Worm (Caenorhabditis elegans) whole organism, young adult: Measurements from ENCODE around the gene C10F3.7.

Experiments used
- B0019.2 ChIP-seq: fragments of 200-800 bp; sonication (Bioruptor generic); conservative IDR thresholded peaks from 2 replicates; pipeline ENCODE4 v1.3.6; 2022; ENCODE audit warnings: missing genetic modification reagents, missing genetic modification characterization, missing compliant biosample characterization
- B0035.1 ChIP-seq: sonication (generic microtip); optimal IDR thresholded peaks from 2 replicates; lab custom pipeline; 2016; ENCODE audit warnings: missing genetic modification characterization, mild to moderate bottlenecking, missing compliant biosample characterization, missing genotype, missing genetic modification reagents
- B0261.1 ChIP-seq: sonication (generic microtip); optimal IDR thresholded peaks from 2 replicates; lab custom pipeline; 2016; ENCODE audit warnings: mild to moderate bottlenecking, missing genetic modification characterization, moderate library complexity, missing compliant biosample characterization
- D2030.7 ChIP-seq: fragments of 200-800 bp; sonication (Bioruptor generic); IDR thresholded peaks from 2 replicates; pipeline ENCODE4 v1.3.6; 2022; ENCODE audit warnings: missing genetic modification reagents, missing genetic modification characterization, missing compliant biosample characterization
- F22D6.2 ChIP-seq: sonication (generic microtip); optimal IDR thresholded peaks from 2 replicates; lab custom pipeline; 2016; ENCODE audit warnings: mild to moderate bottlenecking, missing genetic modification characterization, missing compliant biosample characterization
- F49E8.2 ChIP-seq: sonication (generic microtip); optimal IDR thresholded peaks from 3 replicates; lab custom pipeline; 2017; ENCODE audit warnings: missing genetic modification characterization, mild to moderate bottlenecking, missing compliant biosample characterization, antibody characterized with exemption, moderate library complexity; ENCODE audit not compliant: insufficient read depth
- F55B11.4 ChIP-seq: sonication (generic microtip); optimal IDR thresholded peaks from 2 replicates; lab custom pipeline; 2016; ENCODE audit warnings: missing compliant biosample characterization, missing genetic modification characterization, borderline replicate concordance; ENCODE audit not compliant: insufficient read depth
- F57C9.4 ChIP-seq: sonication (generic microtip); optimal IDR thresholded peaks from 2 replicates; lab custom pipeline; 2017; ENCODE audit warnings: mild to moderate bottlenecking, missing genetic modification characterization, missing compliant biosample characterization
- Y53F4B.3 ChIP-seq: fragments of 200-800 bp; sonication (Bioruptor generic); IDR thresholded peaks from 2 replicates; pipeline ENCODE4 v1.3.6; 2022; ENCODE audit warnings: missing genetic modification reagents, missing genetic modification characterization, missing compliant biosample characterization
- ZK185.1 ChIP-seq: sonication (generic microtip); optimal IDR thresholded peaks from 2 replicates; lab custom pipeline; 2016; ENCODE audit warnings: mild to moderate bottlenecking, missing genetic modification characterization, missing compliant biosample characterization; ENCODE audit not compliant: poor library complexity, severe bottlenecking
- aptf-3 ChIP-seq: fragments of 200-800 bp; sonication (Bioruptor generic); IDR thresholded peaks from 2 replicates; pipeline ENCODE4 v1.3.6; 2022; ENCODE audit warnings: missing genetic modification characterization, missing compliant biosample characterization
- atf-7 ChIP-seq: sonication (generic microtip); optimal IDR thresholded peaks from 2 replicates; lab custom pipeline; 2017; ENCODE audit warnings: mild to moderate bottlenecking, missing genetic modification characterization, missing compliant biosample characterization
- attf-6 ChIP-seq: fragments of 200-800 bp; sonication (Bioruptor generic); IDR thresholded peaks from 2 replicates; pipeline ENCODE4 v1.3.6; 2022; ENCODE audit warnings: missing genetic modification reagents, missing genetic modification characterization, missing compliant biosample characterization
- ccch-3 ChIP-seq: fragments of 200-800 bp; sonication (Bioruptor generic); optimal IDR thresholded peaks from 2 replicates; lab custom pipeline; 2018; ENCODE audit warnings: mild to moderate bottlenecking, missing genetic modification characterization, missing compliant biosample characterization
- cebp-1 ChIP-seq, 2 experiments: fragments of 200-800 bp in 1 of 2; sonication (Bioruptor generic) in 1 of 2; sonication (generic microtip) in 1 of 2; IDR thresholded peaks in 1 of 2; optimal IDR thresholded peaks in 1 of 2; 2 replicates each; pipeline versions ENCODE4 v1.3.6 to Lab custom; 2017 to 2022; ENCODE audit warnings: missing compliant biosample characterization in 2 of 2, missing genetic modification characterization in 2 of 2, mild to moderate bottlenecking in 1 of 2, missing genetic modification reagents in 1 of 2, moderate library complexity in 1 of 2
- ceh-91 ChIP-seq: fragments of 200-800 bp; sonication (Bioruptor generic); IDR thresholded peaks from 2 replicates; pipeline ENCODE4 v1.3.6; 2022; ENCODE audit warnings: missing genetic modification reagents, missing genetic modification characterization, missing compliant biosample characterization
- dox-1 ChIP-seq: fragments of 200-800 bp; sonication (Bioruptor generic); IDR thresholded peaks from 2 replicates; pipeline ENCODE4 v1.3.6; 2022; ENCODE audit warnings: missing genetic modification reagents, missing genetic modification characterization, missing compliant biosample characterization
- dpl-1 ChIP-seq: fragments of 150-350 bp; optimal IDR thresholded peaks from 2 replicates; lab custom pipeline; 2014; ENCODE audit warnings: missing biosample characterization, missing genetic modification reagents, missing genetic modification characterization
- egl-18 ChIP-seq: fragments of 200-800 bp; sonication (Bioruptor generic); IDR thresholded peaks from 2 replicates; pipeline ENCODE4 v1.3.6; 2022; ENCODE audit warnings: missing genetic modification reagents, missing genetic modification characterization, missing compliant biosample characterization
- egrh-3 ChIP-seq: fragments of 200-800 bp; sonication (Bioruptor generic); IDR thresholded peaks from 2 replicates; pipeline ENCODE4 v1.3.6; 2022; ENCODE audit warnings: missing genetic modification reagents, missing genetic modification characterization, missing compliant biosample characterization
- ekl-4 ChIP-seq: fragments of 200-800 bp; sonication (Bioruptor generic); IDR thresholded peaks from 2 replicates; pipeline ENCODE4 v1.3.6; 2022; ENCODE audit warnings: missing genetic modification reagents, missing genetic modification characterization, missing compliant biosample characterization
- hrde-1 ChIP-seq: sonication (generic microtip); optimal IDR thresholded peaks from 2 replicates; lab custom pipeline; 2016; ENCODE audit warnings: missing genetic modification characterization, mild to moderate bottlenecking, missing compliant biosample characterization, moderate library complexity, missing genotype, missing genetic modification reagents, borderline replicate concordance
- let-526 ChIP-seq: fragments of 200-800 bp; sonication (Bioruptor generic); IDR thresholded peaks from 2 replicates; pipeline ENCODE4 v1.3.6; 2022; ENCODE audit warnings: missing genetic modification reagents, missing genetic modification characterization, missing compliant biosample characterization
- lin-35 ChIP-seq, 3 experiments: fragments of 150-350 bp in 2 of 3; sonication (generic microtip) in 1 of 3; optimal IDR thresholded peaks; 2 replicates each; lab custom pipeline; 2014 to 2018; ENCODE audit warnings: missing biosample characterization in 3 of 3, missing genetic modification characterization in 3 of 3, missing genetic modification reagents in 3 of 3
- lin-40 ChIP-seq: sonication (generic microtip); optimal IDR thresholded peaks from 2 replicates; lab custom pipeline; 2016; ENCODE audit warnings: missing genetic modification characterization, mild to moderate bottlenecking, missing compliant biosample characterization, missing genotype, missing genetic modification reagents
- lin-54 ChIP-seq: fragments of 200-800 bp; sonication (Bioruptor generic); optimal IDR thresholded peaks from 2 replicates; lab custom pipeline; 2018; ENCODE audit warnings: mild to moderate bottlenecking, missing genetic modification characterization, missing compliant biosample characterization
- lir-1 ChIP-seq: fragments of 200-800 bp; sonication (Bioruptor generic); conservative IDR thresholded peaks from 2 replicates; pipeline ENCODE4 v1.3.6; 2022; ENCODE audit warnings: missing genetic modification reagents, missing genetic modification characterization, missing compliant biosample characterization
- mes-4 ChIP-seq: sonication (generic microtip); optimal IDR thresholded peaks from 2 replicates; lab custom pipeline; 2016; ENCODE audit warnings: missing genotype, missing genetic modification characterization, missing compliant biosample characterization
- nhr-120 ChIP-seq: fragments of 200-800 bp; sonication (Bioruptor generic); IDR thresholded peaks from 2 replicates; pipeline ENCODE4 v1.3.6; 2022; ENCODE audit warnings: missing genetic modification characterization, missing compliant biosample characterization
- nhr-179 ChIP-seq: sonication (generic microtip); optimal IDR thresholded peaks from 2 replicates; lab custom pipeline; 2016; ENCODE audit warnings: mild to moderate bottlenecking, missing genetic modification characterization, missing compliant biosample characterization
- snpc-1.1 ChIP-seq: sonication (generic microtip); optimal IDR thresholded peaks from 2 replicates; lab custom pipeline; 2017; ENCODE audit warnings: missing genetic modification characterization, mild to moderate bottlenecking, missing compliant biosample characterization, antibody characterized with exemption, moderate library complexity, missing genotype, missing genetic modification reagents; ENCODE audit not compliant: insufficient read depth
- sptf-2 ChIP-seq: fragments of 200-800 bp; sonication (Bioruptor generic); optimal IDR thresholded peaks from 2 replicates; lab custom pipeline; 2018; ENCODE audit warnings: mild to moderate bottlenecking, missing genetic modification characterization, missing compliant biosample characterization
- tbp1 ChIP-seq: fragments of 200-800 bp; sonication (Bioruptor generic); optimal IDR thresholded peaks from 2 replicates; lab custom pipeline; 2018; ENCODE audit warnings: mild to moderate bottlenecking, missing genetic modification characterization, missing compliant biosample characterization
- tbx-9 ChIP-seq: sonication (generic microtip); optimal IDR thresholded peaks from 2 replicates; lab custom pipeline; 2016; ENCODE audit warnings: borderline replicate concordance, missing genetic modification characterization, inconsistent platforms, missing compliant biosample characterization
- tlf-1 ChIP-seq: fragments of 200-800 bp; sonication (Bioruptor generic); optimal IDR thresholded peaks from 2 replicates; lab custom pipeline; 2018; ENCODE audit warnings: mild to moderate bottlenecking, missing genetic modification characterization, missing compliant biosample characterization
- zfh-2 ChIP-seq: fragments of 200-800 bp; sonication (Bioruptor generic); conservative IDR thresholded peaks from 2 replicates; pipeline ENCODE4 v1.3.6; 2022; ENCODE audit warnings: missing genetic modification reagents, missing genetic modification characterization, missing compliant biosample characterization
- zim-3 ChIP-seq: sonication (generic microtip); optimal IDR thresholded peaks from 2 replicates; lab custom pipeline; 2017; ENCODE audit warnings: mild to moderate bottlenecking, missing genetic modification characterization, moderate library complexity, missing compliant biosample characterization
- ztf-18 ChIP-seq: sonication (generic microtip); optimal IDR thresholded peaks from 2 replicates; lab custom pipeline; 2016; ENCODE audit warnings: missing genotype, mild to moderate bottlenecking, missing genetic modification characterization, missing compliant biosample characterization

Gene C10F3.7

ce11 chrV:5984244-5984643, 2.4 kb downstream of the C10F3.7 start (continued):
- no peak for TF ChIP-seq zfh-2 (GFP tag; lab: Robert Waterston, UW)
- no peak for TF ChIP-seq ekl-4 (GFP tag; lab: Robert Waterston, UW)
- TF ChIP-seq lin-54 (GFP tag; lab: Kevin White, UChicago) = no peak
- TF ChIP-seq B0035.1 (tag; lab: Kevin White, UChicago) = no peak

- TF ChIP-seq nhr-179 (tag; lab: Kevin White, UChicago) = no peak
- TF ChIP-seq tbx-9 (tag; lab: Kevin White, UChicago) = no peak
- TF ChIP-seq F57C9.4 = no peak
- no peak for TF ChIP-seq zim-3 (tag; lab: Kevin White, UChicago)
- no peak for TF ChIP-seq snpc-1.1
- no peak for TF ChIP-seq dpl-1 (GFP tag; lab: Kevin White, UChicago)
- TF ChIP-seq F49E8.2 (tag; lab: Kevin White, UChicago) = no peak
- TF ChIP-seq, all 124 proteins: peak for 0
These were observed 3.3 kb downstream of the C10F3.7 start, which contains the start of gene dhs-16 for ce11 chrV:5983380-5983779. TSS of gene dhs-16 (plus strand) at chrV:5983745.

DNA sequence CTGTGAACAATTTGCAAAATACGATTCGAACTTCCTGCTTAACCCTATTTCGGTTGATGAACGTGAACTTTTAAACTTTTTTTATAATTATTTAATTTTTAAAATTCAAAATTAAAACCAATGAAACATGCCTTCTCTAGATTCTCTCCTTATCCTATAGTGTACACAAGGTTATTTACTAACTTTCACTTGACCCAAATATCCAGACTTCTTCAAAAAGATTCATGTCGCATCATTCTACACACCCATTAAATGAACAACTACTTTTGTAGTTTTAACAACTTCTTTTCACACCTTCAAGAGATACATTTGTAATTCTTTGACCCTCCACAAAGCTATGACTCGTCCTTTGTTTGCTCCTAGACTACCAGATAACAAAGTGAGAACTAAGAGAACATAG, 3.9 kb downstream of the C10F3.7 start:
- TF ChIP-seq mes-4 (tag; lab: Kevin White, UChicago) (no peak), hrde-1 (tag; lab: Kevin White, UChicago) (no peak), egrh-3 (GFP tag; lab: Robert Waterston, UW) (no peak), B0261.1 (no peak), F22D6.2 (tag; lab: Kevin White, UChicago) (no peak), ccch-3 (no peak), B0019.2 (GFP tag; lab: Robert Waterston, UW) (no peak), sptf-2 (no peak), lin-40 (no peak), Y53F4B.3 (GFP tag; lab: Robert Waterston, UW) (no peak), ceh-91 (GFP tag; lab: Robert Waterston, UW) (no peak), F55B11.4 (tag; lab: Kevin White, UChicago) (no peak), let-526 (no peak), lin-35 (GFP tag; optimal IDR thresholded peaks at IDR 0.05; lab: Kevin White, UChicago) (no peak), nhr-179 (tag; lab: Kevin White, UChicago) (no peak), nhr-120 (GFP tag; lab: Robert Waterston, UW) (no peak), F57C9.4 (no peak), ZK185.1 (tag; lab: Kevin White, UChicago) (no peak), tlf-1 (GFP tag; lab: Kevin White, UChicago) (no peak), tbp1 (no peak)

- TF ChIP-seq dox-1 (GFP tag; lab: Robert Waterston, UW) (no peak), attf-6 (GFP tag; lab: Robert Waterston, UW) (no peak)
These were observed 10.9 kb downstream of the C10F3.7 start, which contains the start of gene acy-2 for ce11 chrV:5975724-5976123. TSS of gene acy-2 (plus strand) at chrV:5976024.

ce11 chrV:5973713-5974112, 12.9 kb downstream of the C10F3.7 start:
- TF ChIP-seq D2030.7 (GFP tag; lab: Robert Waterston, UW) (no peak), dpl-1 (GFP tag; lab: Kevin White, UChicago) (no peak), ceh-91 (GFP tag; lab: Robert Waterston, UW) (no peak), F57C9.4 (no peak), egl-18 (GFP tag; lab: Robert Waterston, UW) (no peak), atf-7 (no peak), aptf-3 (GFP tag; lab: Robert Waterston, UW) (no peak), cebp-1 (GFP tag; IDR thresholded peaks at IDR 0.05; lab: Robert Waterston, UW) (no peak), cebp-1 (tag; optimal IDR thresholded peaks at IDR 0.05; lab: Kevin White, UChicago) (no peak), lin-54 (GFP tag; lab: Kevin White, UChicago) (no peak), ztf-18 (no peak), tlf-1 (GFP tag; lab: Kevin White, UChicago) (no peak), lir-1 (GFP tag; lab: Robert Waterston, UW) (no peak)
